Worm (Caenorhabditis elegans): ENCODE measurements around the gene srg-57.

- no peak for TF ChIP-seq ceh-82 (tag; optimal IDR thresholded peaks at IDR 0.05)
- TF ChIP-seq nhr-84 (tag; optimal IDR thresholded peaks at IDR 0.05), result no peak
- no peak for TF ChIP-seq tbx-2 (tag; optimal IDR thresholded peaks at IDR 0.05)
- TF ChIP-seq unc-62 (GFP tag; optimal IDR thresholded peaks at IDR 0.05), result no peak
- no peak for TF ChIP-seq mdl-1 (tag; optimal IDR thresholded peaks at IDR 0.05)
- no peak for TF ChIP-seq elt-3 (tag; optimal IDR thresholded peaks at IDR 0.05)
- no peak for TF ChIP-seq nhr-12 (tag; optimal IDR thresholded peaks at IDR 0.05)
Measured at ce11 chrV:2710192-2710591, 24.1 kb downstream of the srg-57 start.
